Worm (Caenorhabditis elegans) whole organism, early embryonic: ENCODE measurements around the gene ZK470.2.

Experiments
- aly-1 ChIP-seq: sonication (generic microtip); optimal IDR thresholded peaks from 2 replicates; lab custom pipeline; 2016; ENCODE audit warnings: missing genetic modification characterization, missing compliant biosample characterization
- ama-1 ChIP-seq: fragments of 150-350 bp; optimal IDR thresholded peaks from 2 replicates; lab custom pipeline; 2014
- ceh-13 ChIP-seq: fragments of 200-800 bp; sonication (Bioruptor generic); optimal IDR thresholded peaks from 2 replicates; lab custom pipeline; 2018; ENCODE audit warnings: mild to moderate bottlenecking, missing genetic modification characterization, missing compliant biosample characterization
- ceh-36 ChIP-seq: sonication (generic microtip); optimal IDR thresholded peaks from 2 replicates; lab custom pipeline; 2016; ENCODE audit warnings: missing genetic modification characterization, inconsistent platforms, missing compliant biosample characterization
- ets-7 ChIP-seq: sonication (generic microtip); optimal IDR thresholded peaks from 2 replicates; lab custom pipeline; 2016; ENCODE audit warnings: missing genotype, missing genetic modification characterization, missing compliant biosample characterization
- flt-1 ChIP-seq: fragments of 200-800 bp; sonication (Bioruptor generic); IDR thresholded peaks from 2 replicates; pipeline ENCODE4 v1.3.6; 2022; ENCODE audit warnings: missing genetic modification characterization, missing compliant biosample characterization
- hmbx-1 ChIP-seq: sonication (generic microtip); optimal IDR thresholded peaks from 2 replicates; lab custom pipeline; 2016; ENCODE audit warnings: mild to moderate bottlenecking, missing genetic modification characterization, missing compliant biosample characterization
- pes-1 ChIP-seq: fragments of 200-800 bp; sonication (Bioruptor generic); IDR thresholded peaks from 2 replicates; pipeline ENCODE4 v1.3.6; 2022; ENCODE audit warnings: missing genetic modification reagents, missing genetic modification characterization, missing compliant biosample characterization
- scrt-1 ChIP-seq: fragments of 200-800 bp; sonication (Bioruptor generic); IDR thresholded peaks from 2 replicates; pipeline ENCODE4 v1.3.6; 2022; ENCODE audit warnings: missing genetic modification characterization, missing compliant biosample characterization
- sea-1 ChIP-seq: fragments of 200-800 bp; sonication (Bioruptor generic); conservative IDR thresholded peaks from 2 replicates; pipeline ENCODE4 v1.3.6; 2022; ENCODE audit warnings: missing genetic modification characterization, missing compliant biosample characterization
- tbx-37 ChIP-seq: fragments of 200-800 bp; sonication (Bioruptor generic); conservative IDR thresholded peaks from 2 replicates; pipeline ENCODE4 v1.3.6; 2022; ENCODE audit warnings: missing genetic modification reagents, missing genetic modification characterization, missing compliant biosample characterization
- tra-4 ChIP-seq: sonication (generic microtip); optimal IDR thresholded peaks from 2 replicates; lab custom pipeline; 2017; ENCODE audit warnings: missing genetic modification characterization, missing compliant biosample characterization

ce11 chrX:4145051-4145826, 10.3 kb downstream of the ZK470.2 start:
- TF ChIP-seq ceh-13 (GFP tag; lab: Kevin White, UChicago): no peak
- no peak for TF ChIP-seq ama-1
- no peak for TF ChIP-seq scrt-1 (GFP tag; lab: Robert Waterston, UW)
- no peak for TF ChIP-seq aly-1
- no peak for TF ChIP-seq tbx-37 (GFP tag; lab: Robert Waterston, UW)
- no peak for TF ChIP-seq ets-7
- TF ChIP-seq pes-1: no peak
- no peak for TF ChIP-seq ceh-36 (tag; lab: Kevin White, UChicago)
- no peak for TF ChIP-seq sea-1 (GFP tag; lab: Robert Waterston, UW)
- TF ChIP-seq hmbx-1 (tag; lab: Kevin White, UChicago): no peak
- TF ChIP-seq flt-1 (GFP tag; lab: Robert Waterston, UW): no peak
- TF ChIP-seq tra-4 (tag; lab: Kevin White, UChicago): no peak
